Fruit fly (Drosophila melanogaster): ENCODE data around the gene Ufd1.

DNA sequence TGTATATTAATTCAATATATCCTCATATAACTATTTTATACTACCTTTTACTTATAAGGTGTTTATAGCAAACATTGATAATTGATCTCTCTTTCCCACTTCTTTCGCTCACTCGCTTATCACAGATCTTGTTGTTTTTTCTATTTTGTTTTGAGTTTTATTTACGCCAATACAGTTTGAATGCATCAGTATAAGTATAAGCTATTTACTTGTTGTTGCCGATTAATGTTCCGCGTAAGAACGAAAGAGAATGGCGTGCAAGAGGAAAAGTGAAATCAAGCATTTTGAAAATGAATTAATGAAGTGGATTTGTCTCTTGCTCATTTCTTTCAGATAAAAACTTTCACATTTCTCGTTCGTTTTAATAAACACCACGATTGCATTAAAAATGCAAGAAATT is 39.4 kb downstream of the Ufd1 start:
- TF ChIP-seq CG8478 (optimal IDR thresholded peaks at IDR 0.05), result no peak
- TF ChIP-seq EcR (GFP tag; optimal IDR thresholded peaks at IDR 0.05), result no peak
- no peak for TF ChIP-seq Dll (optimal IDR thresholded peaks at IDR 0.05)

Measured in whole organism.